Worm (Caenorhabditis elegans) whole organism, L4 larva: ENCODE measurements around the gene F12E12.6.

ENCODE experiments used
- F44E2.7 ChIP-seq: fragments of 200-800 bp; sonication (Bioruptor generic); IDR thresholded peaks from 2 replicates; pipeline ENCODE4 v2.1.2; 2022; ENCODE audit warnings: missing genetic modification characterization, missing compliant biosample characterization
- R02D3.7 ChIP-seq: fragments of 150-350 bp; sonication (generic microtip); optimal IDR thresholded peaks from 3 replicates; lab custom pipeline; 2014; ENCODE audit warnings: missing biosample characterization, missing genetic modification characterization
- T20F7.1 ChIP-seq: fragments of 200-800 bp; sonication (Bioruptor generic); optimal IDR thresholded peaks from 2 replicates; lab custom pipeline; 2018; ENCODE audit warnings: mild to moderate bottlenecking, missing genetic modification characterization, missing compliant biosample characterization
- Y105C5A.15 ChIP-seq: fragments of 200-800 bp; sonication (Bioruptor generic); IDR thresholded peaks from 2 replicates; pipeline ENCODE4 v1.3.6; 2022; ENCODE audit warnings: missing genetic modification characterization, missing compliant biosample characterization
- ZK337.2 ChIP-seq: fragments of 200-800 bp; sonication (Bioruptor generic); IDR thresholded peaks from 2 replicates; pipeline ENCODE4 v1.3.6; 2022; ENCODE audit warnings: missing genetic modification reagents, missing genetic modification characterization, missing compliant biosample characterization
- aha-1 ChIP-seq: fragments of 150-350 bp; peaks from one replicate; lab custom pipeline; 2014; ENCODE audit warnings: missing biosample characterization, missing genetic modification characterization
- arid-1 ChIP-seq: fragments of 200-800 bp; sonication (Bioruptor generic); conservative IDR thresholded peaks from 2 replicates; pipeline ENCODE4 v1.3.6; 2022; ENCODE audit warnings: missing genetic modification reagents, missing genetic modification characterization, missing compliant biosample characterization
- attf-4 ChIP-seq: sonication (generic microtip); optimal IDR thresholded peaks from 3 replicates; lab custom pipeline; 2017; ENCODE audit warnings: missing biosample characterization, missing genetic modification characterization
- ceh-28 ChIP-seq: fragments of 150-350 bp; optimal IDR thresholded peaks from 2 replicates; lab custom pipeline; 2014; ENCODE audit warnings: missing biosample characterization, missing genetic modification reagents, missing genetic modification characterization
- ceh-44 ChIP-seq: fragments of 200-800 bp; sonication (Bioruptor generic); IDR thresholded peaks from 2 replicates; pipeline ENCODE4 v1.3.6; 2022; ENCODE audit warnings: missing genetic modification reagents, missing genetic modification characterization, missing compliant biosample characterization
- ceh-82 ChIP-seq: sonication (generic microtip); optimal IDR thresholded peaks from 2 replicates; lab custom pipeline; 2017; ENCODE audit warnings: missing biosample characterization, missing genetic modification characterization
- ces-1 ChIP-seq: fragments of 150-350 bp; sonication (generic microtip); optimal IDR thresholded peaks from 4 replicates; lab custom pipeline; 2014; ENCODE audit warnings: missing biosample characterization, missing genetic modification reagents, missing genetic modification characterization
- ctbp-1 ChIP-seq: fragments of 200-800 bp; sonication (Bioruptor generic); IDR thresholded peaks from 2 replicates; pipeline ENCODE4 v1.3.6; 2022; ENCODE audit warnings: missing genetic modification reagents, missing genetic modification characterization, missing compliant biosample characterization
- daf-8 ChIP-seq: fragments of 200-800 bp; sonication (Bioruptor generic); IDR thresholded peaks from 2 replicates; pipeline ENCODE4 v1.3.6; 2022; ENCODE audit warnings: missing genetic modification characterization, missing compliant biosample characterization
- dpl-1 ChIP-seq: fragments of 150-350 bp; optimal IDR thresholded peaks from 2 replicates; lab custom pipeline; 2014; ENCODE audit warnings: missing biosample characterization, missing genetic modification reagents, missing genetic modification characterization
- dve-1 ChIP-seq: sonication (generic microtip); optimal IDR thresholded peaks from 2 replicates; lab custom pipeline; 2017; ENCODE audit warnings: antibody characterized with exemption, mild to moderate bottlenecking, missing genetic modification characterization, missing compliant biosample characterization; ENCODE audit not compliant: insufficient read depth
- fkh-10 ChIP-seq: fragments of 150-350 bp; optimal IDR thresholded peaks from 2 replicates; lab custom pipeline; 2014; ENCODE audit warnings: missing biosample characterization, missing genetic modification reagents, missing genetic modification characterization
- jun-1 ChIP-seq: fragments of 150-350 bp; optimal IDR thresholded peaks from 2 replicates; lab custom pipeline; 2014; ENCODE audit warnings: missing biosample characterization, missing genetic modification reagents, missing genetic modification characterization
- lin-1 ChIP-seq: fragments of 200-800 bp; sonication (Bioruptor generic); IDR thresholded peaks from 2 replicates; pipeline ENCODE4 v1.3.6; 2022; ENCODE audit warnings: missing genetic modification reagents, missing genetic modification characterization, missing compliant biosample characterization
- lin-38 ChIP-seq: fragments of 200-800 bp; sonication (Bioruptor generic); IDR thresholded peaks from 2 replicates; pipeline ENCODE4 v1.3.6; 2022; ENCODE audit warnings: missing genetic modification reagents, missing genetic modification characterization, missing compliant biosample characterization
- mes-2 ChIP-seq: sonication (generic microtip); optimal IDR thresholded peaks from 2 replicates; lab custom pipeline; 2016; ENCODE audit warnings: missing genotype, mild to moderate bottlenecking, missing genetic modification characterization, missing compliant biosample characterization; ENCODE audit not compliant: poor library complexity, severe bottlenecking
- mxl-2 ChIP-seq: fragments of 200-800 bp; sonication (Bioruptor generic); conservative IDR thresholded peaks from 2 replicates; pipeline ENCODE4 v1.3.6; 2022; ENCODE audit warnings: missing genetic modification reagents, missing genetic modification characterization, missing compliant biosample characterization
- nhr-111 ChIP-seq: fragments of 200-800 bp; sonication (Bioruptor generic); optimal IDR thresholded peaks from 2 replicates; lab custom pipeline; 2018; ENCODE audit warnings: mild to moderate bottlenecking, missing genetic modification characterization, missing compliant biosample characterization
- nhr-237 ChIP-seq: sonication (generic microtip); optimal IDR thresholded peaks from 2 replicates; lab custom pipeline; 2017; ENCODE audit warnings: missing biosample characterization, missing genetic modification characterization
- nhr-25 ChIP-seq: sonication (generic microtip); optimal IDR thresholded peaks from 2 replicates; lab custom pipeline; 2017; ENCODE audit warnings: missing genetic modification characterization, mild to moderate bottlenecking, missing compliant biosample characterization, antibody characterized with exemption, moderate library complexity, borderline replicate concordance; ENCODE audit not compliant: insufficient read depth
- nhr-41 ChIP-seq: fragments of 200-800 bp; sonication (Bioruptor generic); IDR thresholded peaks from 2 replicates; pipeline ENCODE4 v1.3.6; 2022; ENCODE audit warnings: missing genetic modification reagents, missing genetic modification characterization, missing compliant biosample characterization
- nhr-77 ChIP-seq: fragments of 150-350 bp; optimal IDR thresholded peaks from 2 replicates; lab custom pipeline; 2014; ENCODE audit warnings: missing biosample characterization, missing genetic modification characterization
- pqm-1 ChIP-seq: sonication (generic microtip); optimal IDR thresholded peaks from 2 replicates; lab custom pipeline; 2017; ENCODE audit warnings: missing biosample characterization, missing genetic modification characterization
- set-16 ChIP-seq: fragments of 200-800 bp; sonication (Bioruptor generic); IDR thresholded peaks from 2 replicates; pipeline ENCODE4 v1.3.6; 2022; ENCODE audit warnings: missing genetic modification reagents, missing genetic modification characterization, missing compliant biosample characterization
- spr-1 ChIP-seq: sonication (generic microtip); optimal IDR thresholded peaks from 2 replicates; lab custom pipeline; 2016; ENCODE audit warnings: mild to moderate bottlenecking, missing genetic modification characterization, missing compliant biosample characterization
- zag-1 ChIP-seq: fragments of 150-350 bp; optimal IDR thresholded peaks from 2 replicates; lab custom pipeline; 2014; ENCODE audit warnings: missing biosample characterization, missing genetic modification characterization
- zfp-2 ChIP-seq: sonication (generic microtip); optimal IDR thresholded peaks from 2 replicates; lab custom pipeline; 2016; ENCODE audit warnings: mild to moderate bottlenecking, missing genetic modification characterization, missing compliant biosample characterization

Gene F12E12.6

DNA sequence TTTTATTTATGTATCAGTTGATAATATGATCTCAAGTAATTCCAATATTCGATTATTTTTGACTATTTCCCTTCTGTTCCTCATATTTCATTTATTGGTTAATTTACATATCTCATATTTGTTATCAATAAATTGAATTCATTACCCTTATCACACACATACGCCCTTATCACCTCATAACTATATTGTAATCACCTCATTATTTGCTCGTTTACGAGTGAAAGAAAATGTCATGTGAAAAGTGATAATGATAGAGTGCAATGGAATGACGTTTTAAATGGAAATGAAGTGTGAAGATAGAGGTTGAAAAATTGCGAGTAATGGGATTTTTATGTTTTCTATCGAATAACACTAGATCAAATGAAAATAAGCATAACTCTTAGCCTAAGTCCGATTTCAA, 49.8 kb upstream of the F12E12.6 start (continued):
- TF ChIP-seq mxl-2 (GFP tag; lab: Robert Waterston, UW) (no peak), pqm-1 (tag; lab: Kevin White, UChicago) (peak; percentile 100), dve-1 (tag; lab: Kevin White, UChicago) (no peak), F44E2.7 (GFP tag; lab: Robert Waterston, UW) (no peak), lin-1 (peak; percentile 91), ZK337.2 (GFP tag; lab: Robert Waterston, UW) (no peak), ces-1 (GFP tag; lab: Kevin White, UChicago) (no peak), ceh-28 (no peak), zag-1 (no peak), daf-8 (GFP tag; lab: Robert Waterston, UW) (no peak), nhr-25 (no peak), nhr-77 (peak; percentile 97), T20F7.1 (GFP tag; lab: Kevin White, UChicago) (no peak), ctbp-1 (no peak), R02D3.7 (tag; lab: Kevin White, UChicago) (no peak)

DNA sequence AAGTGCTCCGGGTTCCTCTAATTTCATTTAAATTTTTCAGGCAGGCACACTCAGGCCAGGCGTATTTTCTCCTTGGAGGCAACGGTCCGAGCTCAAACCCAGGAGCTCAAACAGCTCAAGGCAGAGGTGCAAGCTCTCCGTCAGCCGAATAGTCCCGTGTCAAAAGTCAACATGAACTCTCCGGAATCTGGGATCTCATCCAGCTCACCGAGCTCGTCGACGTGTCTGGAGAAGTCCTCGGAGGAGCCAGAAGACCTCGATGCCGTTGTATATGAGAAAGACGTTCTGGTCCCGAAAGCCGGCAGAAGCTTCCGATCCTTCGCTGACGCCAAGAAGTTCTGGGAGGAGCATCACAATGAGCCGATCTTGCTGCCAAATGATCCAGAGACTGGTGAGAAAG, 49.0 kb upstream of the F12E12.6 start:
- TF ChIP-seq set-16: peak; percentile 78
- no peak for TF ChIP-seq fkh-10
- TF ChIP-seq, all 104 proteins: peak for 1

DNA sequence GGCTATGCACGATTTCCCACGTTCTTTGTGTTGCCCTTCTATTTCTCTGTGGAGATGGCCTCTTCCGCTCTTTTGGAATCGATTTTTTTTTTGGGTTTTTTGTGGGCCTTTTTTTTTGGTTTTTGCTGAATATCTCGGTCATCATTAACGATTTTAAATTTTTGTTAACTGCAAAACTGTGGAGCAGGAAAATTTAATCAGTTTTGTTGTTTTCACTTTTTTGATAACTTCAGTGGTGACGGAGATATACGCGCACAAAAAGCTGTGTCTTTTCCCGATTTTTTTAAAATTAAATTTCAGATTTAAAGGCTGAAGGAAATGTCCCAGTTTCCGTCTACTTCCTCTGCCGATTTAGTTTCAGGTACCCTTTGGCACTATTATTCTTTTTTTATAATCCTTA, 48.5 kb upstream of the F12E12.6 start, which contains the start of gene T24E12.1:
Gene T24E12.1, plus strand, starts transcription at position 301 of the 400 bp plus-strand sequence.
- no peak for TF ChIP-seq F44E2.7 (GFP tag; lab: Robert Waterston, UW)

DNA sequence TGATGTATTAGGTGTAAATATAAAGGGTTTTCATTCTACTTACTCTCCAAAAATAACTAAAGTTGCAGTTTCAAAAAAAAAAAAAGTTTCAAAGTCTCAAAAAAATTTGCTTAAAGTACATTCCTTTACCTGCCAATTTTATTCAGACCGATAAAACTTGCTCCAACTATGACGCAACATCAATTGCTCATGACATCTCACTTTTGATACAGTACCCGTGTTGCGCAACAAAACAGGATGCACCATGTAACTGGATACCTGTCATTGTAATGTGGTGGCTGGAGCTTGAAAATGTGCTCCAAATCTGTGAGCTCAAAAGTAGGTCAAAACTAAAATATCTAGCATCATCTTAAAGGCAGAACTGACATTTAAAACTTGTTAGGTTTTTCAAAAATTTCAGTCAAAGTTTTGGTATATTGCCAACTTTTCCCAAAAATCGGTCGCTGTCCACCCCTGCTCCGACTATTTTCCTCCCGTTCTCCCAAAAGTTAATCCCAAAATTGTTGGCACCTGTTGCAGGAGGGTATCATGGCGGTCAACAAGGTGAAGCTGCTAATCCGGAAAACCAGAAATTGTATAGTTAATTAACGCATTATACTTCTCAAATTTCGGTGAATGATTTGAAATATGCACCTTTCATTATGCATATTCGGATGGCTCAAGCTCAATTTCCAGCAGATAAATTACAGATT, 45.7 kb upstream of the F12E12.6 start, which contains the start of gene T24E12.2:
Gene T24E12.2, plus strand, starts transcription at position 642 of the 692 bp plus-strand sequence.
- TF ChIP-seq lin-1 (no peak), nhr-41 (GFP tag; lab: Robert Waterston, UW) (no peak)

DNA sequence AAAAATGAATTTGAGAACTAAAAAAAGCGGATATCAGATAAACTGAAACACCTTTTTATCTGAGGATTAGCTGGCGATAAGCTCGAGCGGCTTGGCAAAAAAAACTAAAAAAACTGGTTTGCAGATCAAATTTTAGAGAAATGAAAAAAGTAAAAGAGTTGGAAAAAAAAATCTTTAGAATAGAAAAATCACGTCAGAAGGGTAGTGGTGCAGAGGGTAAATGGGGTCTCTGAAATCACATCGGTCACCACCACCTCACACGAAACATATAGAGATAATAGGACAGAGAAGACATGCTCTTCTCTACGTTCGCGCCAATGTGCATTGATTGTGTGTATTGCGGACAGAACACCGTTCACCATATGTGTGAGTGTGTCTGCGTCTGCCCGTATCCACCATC, 44.5 kb upstream of the F12E12.6 start:
- TF ChIP-seq aha-1 (tag; lab: Kevin White, UChicago) (peak; percentile 74), jun-1 (tag; lab: Kevin White, UChicago) (no peak)

DNA sequence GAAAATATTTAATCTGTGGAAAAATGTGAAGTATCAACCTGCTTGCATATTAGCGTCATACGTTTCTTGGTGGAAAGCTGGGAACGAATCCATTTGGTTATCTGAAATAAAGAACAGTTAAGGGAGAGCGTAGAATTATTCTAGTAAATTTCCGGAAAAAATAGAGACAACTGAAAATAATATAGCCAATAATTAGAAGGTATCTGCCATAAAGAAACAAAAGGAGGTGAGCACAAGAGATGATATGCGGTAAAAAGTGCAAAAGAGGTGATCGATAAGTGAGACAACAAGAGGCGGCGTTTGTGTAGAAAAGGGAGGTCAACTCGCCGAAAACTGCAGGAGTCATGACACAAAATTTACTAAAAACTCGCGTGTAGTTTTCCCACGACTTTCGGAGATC, 42.7 kb upstream of the F12E12.6 start, which contains the start of gene T24E12.11:
Gene T24E12.11, minus strand, starts transcription at position 101 of the 400 bp plus-strand sequence.
- TF ChIP-seq nhr-237 (tag; lab: Kevin White, UChicago) (no peak), lin-38 (no peak), Y105C5A.15 (GFP tag; lab: Robert Waterston, UW) (no peak), spr-1 (tag; lab: Kevin White, UChicago) (no peak), zfp-2 (tag; lab: Kevin White, UChicago) (no peak), ceh-82 (tag; lab: Kevin White, UChicago) (no peak), ZK337.2 (GFP tag; lab: Robert Waterston, UW) (no peak), arid-1 (GFP tag; lab: Robert Waterston, UW) (no peak), attf-4 (tag; lab: Kevin White, UChicago) (no peak), dpl-1 (GFP tag; lab: Kevin White, UChicago) (no peak), jun-1 (tag; lab: Kevin White, UChicago) (no peak), ceh-44 (GFP tag; lab: Robert Waterston, UW) (no peak), mes-2 (no peak), nhr-111 (no peak)
- TF ChIP-seq, all 104 proteins: peak for 0
